Fruit fly (Drosophila melanogaster): ENCODE measurements around the gene ND-ACP.

Gene ND-ACP

dm6 chr3L:1349942-1350923 lies 20.5 kb downstream of the ND-ACP start (continued):
- TF ChIP-seq ranshi (GFP tag; IDR thresholded peaks at IDR 0.05) (peak; percentile 34), CG7963 (GFP tag; IDR thresholded peaks at IDR 0.05; ENCODE audit: partially characterized antibody) (peak; percentile 97), CG30431 (GFP tag; optimal IDR thresholded peaks at IDR 0.05) (no peak), lab (GFP tag; optimal IDR thresholded peaks at IDR 0.05) (peak; percentile 44), sd (tag; optimal IDR thresholded peaks at IDR 0.05) (peak; percentile 30), Awh (GFP tag; IDR thresholded peaks at IDR 0.05) (no peak), E2f2 (GFP tag; IDR thresholded peaks at IDR 0.05) (peak; percentile 16; the same call in 1 of the 2 replicates), nom (GFP tag; optimal IDR thresholded peaks at IDR 0.05) (no peak), ro (GFP tag; IDR thresholded peaks at IDR 0.05) (no peak), gsb-n (tag; optimal IDR thresholded peaks at IDR 0.05) (peak; percentile 12), run (tag; optimal IDR thresholded peaks at IDR 0.05) (no peak), CG13624 (GFP tag; optimal IDR thresholded peaks at IDR 0.05) (peak; percentile 25), CG15269 (tag; optimal IDR thresholded peaks at IDR 0.05) (peak; percentile 38), crol (GFP tag; IDR thresholded peaks at IDR 0.05) (no peak), dan (GFP tag; IDR thresholded peaks at IDR 0.05) (no peak), CG10274 (GFP tag; optimal IDR thresholded peaks at IDR 0.05) (no peak), so (GFP tag; IDR thresholded peaks at IDR 0.05) (no peak), Myb (GFP tag; optimal IDR thresholded peaks at IDR 0.05) (peak; percentile 15), CG11085 (GFP tag; IDR thresholded peaks at IDR 0.05) (no peak), CG12744 (GFP tag; optimal IDR thresholded peaks at IDR 0.05) (no peak), Trl (optimal IDR thresholded peaks at IDR 0.05) (no peak), Trl (GFP tag; optimal IDR thresholded peaks at IDR 0.05) (peak; percentile 6), Sox102F (GFP tag; optimal IDR thresholded peaks at IDR 0.05) (peak; percentile 21), CG15601 (tag; optimal IDR thresholded peaks at IDR 0.05) (peak; percentile 7), hkb (optimal IDR thresholded peaks at IDR 0.05) (no peak), hkb (GFP tag; IDR thresholded peaks at IDR 0.05) (no peak), CG10321 (GFP tag; IDR thresholded peaks at IDR 0.05) (no peak), unpg (GFP tag; optimal IDR thresholded peaks at IDR 0.05) (no peak), Kr (GFP tag; optimal IDR thresholded peaks at IDR 0.05) (no peak), Xrp1 (GFP tag; IDR thresholded peaks at IDR 0.05) (no peak), CG17328 (GFP tag; IDR thresholded peaks at IDR 0.05) (no peak), ind (GFP tag; optimal IDR thresholded peaks at IDR 0.05) (peak; percentile 26), B-H1 (GFP tag; IDR thresholded peaks at IDR 0.05) (no peak), CG1602 (GFP tag; optimal IDR thresholded peaks at IDR 0.05) (peak; percentile 40), CG31224 (GFP tag; IDR thresholded peaks at IDR 0.05) (peak; percentile 30; the same call in 1 of the 2 replicates), CG10366 (GFP tag; IDR thresholded peaks at IDR 0.05) (no peak), lbe (GFP tag; optimal IDR thresholded peaks at IDR 0.05) (peak; percentile 47), CG3065 (GFP tag; optimal IDR thresholded peaks at IDR 0.05) (no peak), HLH4C (GFP tag; IDR thresholded peaks at IDR 0.05; ENCODE audit: partially characterized antibody) (peak; percentile 97), Hand (GFP tag; optimal IDR thresholded peaks at IDR 0.05) (no peak), BEAF-32 (GFP tag; optimal IDR thresholded peaks at IDR 0.05) (peak; percentile 98), CG3847 (GFP tag; IDR thresholded peaks at IDR 0.05) (peak; percentile 57), pnt (GFP tag; optimal IDR thresholded peaks at IDR 0.05) (no peak), dati (GFP tag; IDR thresholded peaks at IDR 0.05) (no peak), Rx (GFP tag; IDR thresholded peaks at IDR 0.05) (no peak), stwl (tag; optimal IDR thresholded peaks at IDR 0.05) (peak; percentile 77), slou (GFP tag; optimal IDR thresholded peaks at IDR 0.05) (no peak), tx (GFP tag; optimal IDR thresholded peaks at IDR 0.05) (peak; percentile 34), CG30020 (tag; optimal IDR thresholded peaks at IDR 0.05) (peak; percentile 53), kay (GFP tag; optimal IDR thresholded peaks at IDR 0.05) (peak; percentile 25)
